Worm (Caenorhabditis elegans) whole organism, L4 larva: ENCODE data around the gene cki-1.
A peak's percentile ranks its signal among the peaks of the same experiment; 100 is the strongest.

Source experiments
- D1046.2 ChIP-seq: fragments of 200-800 bp; sonication (Bioruptor generic); IDR thresholded peaks from 2 replicates; pipeline ENCODE4 v1.3.6; 2022; ENCODE audit warnings: missing genetic modification characterization, missing compliant biosample characterization
- F10B5.3 ChIP-seq: sonication (generic microtip); optimal IDR thresholded peaks from 2 replicates; lab custom pipeline; 2016; ENCODE audit warnings: mild to moderate bottlenecking, missing genetic modification characterization, missing compliant biosample characterization
- F37D6.2 ChIP-seq: sonication (generic microtip); optimal IDR thresholded peaks from 2 replicates; lab custom pipeline; 2016; ENCODE audit warnings: mild to moderate bottlenecking, missing genetic modification characterization, missing compliant biosample characterization
- R02D3.7 ChIP-seq: fragments of 150-350 bp; sonication (generic microtip); optimal IDR thresholded peaks from 3 replicates; lab custom pipeline; 2014; ENCODE audit warnings: missing biosample characterization, missing genetic modification characterization
- ama-1 ChIP-seq: fragments of 150-350 bp; optimal IDR thresholded peaks from 2 replicates; lab custom pipeline; 2014; ENCODE audit warnings: inconsistent platforms, mixed read lengths
- ceh-20 ChIP-seq: fragments of 200-800 bp; sonication (Bioruptor generic); IDR thresholded peaks from 2 replicates; pipeline ENCODE4 v1.3.6; 2022; ENCODE audit warnings: missing genetic modification reagents, missing genetic modification characterization, missing compliant biosample characterization
- ceh-28 ChIP-seq: fragments of 150-350 bp; optimal IDR thresholded peaks from 2 replicates; lab custom pipeline; 2014; ENCODE audit warnings: missing biosample characterization, missing genetic modification reagents, missing genetic modification characterization
- daf-12 ChIP-seq: fragments of 150-350 bp; optimal IDR thresholded peaks from 2 replicates; lab custom pipeline; 2014; ENCODE audit warnings: missing biosample characterization, missing genetic modification reagents, missing genetic modification characterization
- daf-8 ChIP-seq: fragments of 200-800 bp; sonication (Bioruptor generic); IDR thresholded peaks from 2 replicates; pipeline ENCODE4 v1.3.6; 2022; ENCODE audit warnings: missing genetic modification characterization, missing compliant biosample characterization
- dmd-8 ChIP-seq: fragments of 200-800 bp; sonication (Bioruptor generic); IDR thresholded peaks from 2 replicates; pipeline ENCODE4 v1.3.6; 2022; ENCODE audit warnings: missing genetic modification characterization, missing compliant biosample characterization
- dve-1 ChIP-seq: sonication (generic microtip); optimal IDR thresholded peaks from 2 replicates; lab custom pipeline; 2017; ENCODE audit warnings: antibody characterized with exemption, mild to moderate bottlenecking, missing genetic modification characterization, missing compliant biosample characterization; ENCODE audit not compliant: insufficient read depth
- fkh-10 ChIP-seq: fragments of 150-350 bp; optimal IDR thresholded peaks from 2 replicates; lab custom pipeline; 2014; ENCODE audit warnings: missing biosample characterization, missing genetic modification reagents, missing genetic modification characterization
- fos-1 ChIP-seq: fragments of 150-350 bp; optimal IDR thresholded peaks from 2 replicates; lab custom pipeline; 2014; ENCODE audit warnings: missing biosample characterization, missing genetic modification characterization
- gei-8 ChIP-seq: fragments of 200-800 bp; sonication (Bioruptor generic); optimal IDR thresholded peaks from 2 replicates; lab custom pipeline; 2018; ENCODE audit warnings: mild to moderate bottlenecking, missing genetic modification characterization, missing compliant biosample characterization
- hlh-11 ChIP-seq: fragments of 200-800 bp; sonication (Bioruptor generic); optimal IDR thresholded peaks from 2 replicates; lab custom pipeline; 2018; ENCODE audit warnings: mild to moderate bottlenecking, missing genetic modification characterization, missing compliant biosample characterization
- hlh-30 ChIP-seq: sonication (generic microtip); optimal IDR thresholded peaks from 2 replicates; lab custom pipeline; 2017; ENCODE audit warnings: antibody characterized with exemption, mild to moderate bottlenecking, missing genetic modification characterization, missing compliant biosample characterization; ENCODE audit not compliant: insufficient read depth
- hmg-1.1 ChIP-seq: fragments of 200-800 bp; sonication (Bioruptor generic); IDR thresholded peaks from 2 replicates; pipeline ENCODE4 v1.3.6; 2022; ENCODE audit warnings: missing genetic modification reagents, missing genetic modification characterization, missing compliant biosample characterization
- lin-29 ChIP-seq: fragments of 200-800 bp; sonication (Bioruptor generic); IDR thresholded peaks from 2 replicates; pipeline ENCODE4 v1.3.6; 2022; ENCODE audit warnings: missing genetic modification reagents, missing genetic modification characterization, missing compliant biosample characterization
- lin-38 ChIP-seq: fragments of 200-800 bp; sonication (Bioruptor generic); IDR thresholded peaks from 2 replicates; pipeline ENCODE4 v1.3.6; 2022; ENCODE audit warnings: missing genetic modification reagents, missing genetic modification characterization, missing compliant biosample characterization
- lir-3 ChIP-seq: sonication (generic microtip); optimal IDR thresholded peaks from 2 replicates; lab custom pipeline; 2016; ENCODE audit warnings: mild to moderate bottlenecking, missing genetic modification characterization, missing compliant biosample characterization
- lsy-2 ChIP-seq, 2 experiments: fragments of 150-350 bp in 1 of 2; sonication (generic microtip) in 1 of 2; optimal IDR thresholded peaks; 2 replicates each; lab custom pipeline; 2014 to 2017; ENCODE audit warnings: missing biosample characterization in 2 of 2, missing genetic modification characterization in 2 of 2
- madf-9 ChIP-seq: fragments of 200-800 bp; sonication (Bioruptor generic); conservative IDR thresholded peaks from 2 replicates; pipeline ENCODE4 v1.3.6; 2022; ENCODE audit warnings: missing genetic modification reagents, missing genetic modification characterization, missing compliant biosample characterization
- mes-2 ChIP-seq: sonication (generic microtip); optimal IDR thresholded peaks from 2 replicates; lab custom pipeline; 2016; ENCODE audit warnings: missing genotype, mild to moderate bottlenecking, missing genetic modification characterization, missing compliant biosample characterization; ENCODE audit not compliant: poor library complexity, severe bottlenecking
- mxl-2 ChIP-seq: fragments of 200-800 bp; sonication (Bioruptor generic); conservative IDR thresholded peaks from 2 replicates; pipeline ENCODE4 v1.3.6; 2022; ENCODE audit warnings: missing genetic modification reagents, missing genetic modification characterization, missing compliant biosample characterization
- nhr-111 ChIP-seq: fragments of 200-800 bp; sonication (Bioruptor generic); optimal IDR thresholded peaks from 2 replicates; lab custom pipeline; 2018; ENCODE audit warnings: mild to moderate bottlenecking, missing genetic modification characterization, missing compliant biosample characterization
- nhr-237 ChIP-seq: sonication (generic microtip); optimal IDR thresholded peaks from 2 replicates; lab custom pipeline; 2017; ENCODE audit warnings: missing biosample characterization, missing genetic modification characterization
- nhr-28 ChIP-seq: fragments of 150-350 bp; optimal IDR thresholded peaks from 2 replicates; lab custom pipeline; 2014; ENCODE audit warnings: missing biosample characterization, missing genetic modification characterization
- nhr-76 ChIP-seq: fragments of 150-350 bp; optimal IDR thresholded peaks from 2 replicates; lab custom pipeline; 2014; ENCODE audit warnings: missing biosample characterization, missing genetic modification characterization
- pqm-1 ChIP-seq: sonication (generic microtip); optimal IDR thresholded peaks from 2 replicates; lab custom pipeline; 2017; ENCODE audit warnings: missing biosample characterization, missing genetic modification characterization
- set-16 ChIP-seq: fragments of 200-800 bp; sonication (Bioruptor generic); IDR thresholded peaks from 2 replicates; pipeline ENCODE4 v1.3.6; 2022; ENCODE audit warnings: missing genetic modification reagents, missing genetic modification characterization, missing compliant biosample characterization
- unc-62 ChIP-seq, 3 experiments: fragments of 150-350 bp in 1 of 3; sonication (generic microtip); optimal IDR thresholded peaks in 2 of 3; peaks in 1 of 3; 1 replicate in 1 of 3; 2 replicates in 2 of 3; lab custom pipeline; 2014 to 2017; ENCODE audit warnings: missing biosample characterization in 3 of 3, missing genetic modification characterization in 3 of 3, missing genetic modification reagents in 3 of 3, missing genotype in 1 of 3
- zfp-3 ChIP-seq: fragments of 200-800 bp; sonication (Bioruptor generic); conservative IDR thresholded peaks from 2 replicates; pipeline ENCODE4 v1.3.6; 2022; ENCODE audit warnings: missing genetic modification reagents, missing genetic modification characterization, missing compliant biosample characterization
- zip-11 ChIP-seq: fragments of 200-800 bp; sonication (Bioruptor generic); IDR thresholded peaks from 2 replicates; pipeline ENCODE4 v1.3.6; 2022; ENCODE audit warnings: missing genetic modification characterization, missing compliant biosample characterization

The cki-1 gene

DNA sequence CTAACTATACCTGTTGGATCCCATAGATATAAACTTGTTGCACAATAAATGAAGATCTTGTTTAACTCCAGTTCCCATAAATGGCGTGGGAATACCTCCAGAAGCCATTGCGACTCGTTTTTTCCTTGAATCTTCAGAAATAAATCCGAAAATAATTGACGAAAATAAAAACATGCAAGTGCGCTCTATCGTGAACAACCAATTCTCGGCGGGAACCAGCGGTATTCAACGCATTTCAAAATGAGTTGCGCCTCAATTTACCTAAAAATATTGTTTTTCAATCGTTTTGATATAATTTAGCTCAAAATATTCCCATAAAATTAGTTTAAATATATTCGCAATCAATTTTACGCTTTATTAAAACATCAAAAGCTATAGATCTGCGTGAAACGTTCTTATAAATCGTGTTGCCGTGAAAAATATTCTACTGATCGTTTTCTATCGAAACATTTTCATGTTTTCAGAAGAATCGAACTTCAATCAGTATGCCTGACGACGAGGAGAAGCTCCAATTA, 29.9 kb upstream of the cki-1 start, which contains the start of the genes snpc-1.1 and spdl-1 (continued):
- no peak for TF ChIP-seq D1046.2 (GFP tag; lab: Robert Waterston, UW)
- TF ChIP-seq daf-8 (GFP tag; lab: Robert Waterston, UW): no peak
- TF ChIP-seq lir-3 (tag; lab: Kevin White, UChicago): no peak
- TF ChIP-seq madf-9: no peak
- TF ChIP-seq F10B5.3 (tag; lab: Kevin White, UChicago): no peak
- no peak for TF ChIP-seq fos-1
- TF ChIP-seq lsy-2 (tag; optimal IDR thresholded peaks at IDR 0.05; lab: Kevin White, UChicago): peak in 1 of 2 experiments; percentile 41
- no peak for TF ChIP-seq zfp-3 (GFP tag; lab: Robert Waterston, UW)
- TF ChIP-seq mxl-2 (GFP tag; lab: Robert Waterston, UW): no peak
- TF ChIP-seq lin-29 (GFP tag; lab: Robert Waterston, UW): no peak
- TF ChIP-seq fkh-10 (GFP tag; lab: Kevin White, UChicago): no peak
- TF ChIP-seq ceh-28: no peak
- TF ChIP-seq nhr-76 (tag; lab: Kevin White, UChicago): no peak
- TF ChIP-seq F37D6.2 (tag; lab: Kevin White, UChicago): no peak
- TF ChIP-seq mes-2 (tag; lab: Kevin White, UChicago): peak; percentile 62
- TF ChIP-seq zip-11 (GFP tag; lab: Robert Waterston, UW): no peak
- TF ChIP-seq hlh-11 (tag; lab: Kevin White, UChicago): no peak
- no peak for TF ChIP-seq pqm-1
- TF ChIP-seq R02D3.7 (tag; lab: Kevin White, UChicago): no peak
- TF ChIP-seq dve-1: no peak
- TF ChIP-seq set-16: no peak
- TF ChIP-seq ceh-20 (GFP tag; lab: Robert Waterston, UW): no peak
- TF ChIP-seq nhr-237 (tag; lab: Kevin White, UChicago): no peak
- TF ChIP-seq, all 104 proteins: peak for 5

DNA sequence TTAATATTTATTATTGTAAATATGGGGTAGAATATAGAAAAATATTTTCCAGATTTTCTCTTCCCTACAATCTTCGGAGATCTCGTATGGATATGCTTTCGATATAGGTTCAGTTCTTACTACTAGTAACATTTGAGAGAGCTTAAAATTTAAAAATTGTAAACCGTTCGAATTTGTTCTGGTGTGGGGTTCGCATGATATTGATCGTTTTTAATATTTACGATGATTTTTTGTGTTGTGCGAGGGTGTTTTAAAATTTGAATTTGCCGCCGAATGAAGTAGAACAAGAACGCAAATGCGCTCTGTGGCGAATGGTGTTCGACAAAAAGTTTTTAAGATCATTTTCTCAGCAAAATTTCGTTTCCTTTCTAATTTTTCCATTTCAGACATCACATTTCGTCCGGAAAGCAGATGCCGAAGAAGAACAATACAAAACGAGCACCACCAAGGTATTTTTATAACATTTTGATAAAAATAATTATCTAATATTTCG, 27.5 kb upstream of the cki-1 start, which contains the start of gene skr-17:
Gene skr-17 (plus strand): TSS at position 51 of the 493 bp plus-strand sequence.
- TF ChIP-seq lin-38 (GFP tag; lab: Robert Waterston, UW): peak; percentile 62
- TF ChIP-seq unc-62 (GFP tag; optimal IDR thresholded peaks at IDR 0.05 in 1 of 2; lab: Kevin White, UChicago): peak in 1 of 2 experiments; percentile 11
- TF ChIP-seq unc-62 (tag; optimal IDR thresholded peaks at IDR 0.05; lab: Kevin White, UChicago): no peak
- TF ChIP-seq daf-12: no peak
- no peak for TF ChIP-seq hmg-1.1 (GFP tag; lab: Robert Waterston, UW)

DNA sequence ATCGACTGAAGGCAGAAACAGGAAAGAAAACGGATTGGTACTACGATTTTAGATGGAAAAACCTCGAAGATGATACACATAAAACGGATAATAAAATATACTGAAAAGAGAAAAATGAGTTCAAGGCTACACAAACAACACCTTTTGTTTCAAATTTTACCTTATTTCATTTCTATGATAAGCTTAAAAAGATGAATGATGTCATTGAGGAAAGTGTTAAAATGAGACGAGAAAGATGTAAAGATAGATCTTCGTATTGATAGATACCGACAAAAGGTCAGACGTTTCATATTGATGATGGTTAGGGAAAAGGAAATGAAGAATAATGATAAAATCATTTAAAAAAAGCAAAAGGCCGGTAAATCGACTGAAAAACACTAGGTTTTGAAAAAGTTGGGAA, 21.4 kb upstream of the cki-1 start:
- TF ChIP-seq hlh-30 (tag; lab: Kevin White, UChicago) (no peak), unc-62 (GFP tag; optimal IDR thresholded peaks at IDR 0.05 in 1 of 2; lab: Kevin White, UChicago) (peak in 1 of 2 experiments; percentile 58), unc-62 (tag; optimal IDR thresholded peaks at IDR 0.05; lab: Kevin White, UChicago) (no peak)

DNA sequence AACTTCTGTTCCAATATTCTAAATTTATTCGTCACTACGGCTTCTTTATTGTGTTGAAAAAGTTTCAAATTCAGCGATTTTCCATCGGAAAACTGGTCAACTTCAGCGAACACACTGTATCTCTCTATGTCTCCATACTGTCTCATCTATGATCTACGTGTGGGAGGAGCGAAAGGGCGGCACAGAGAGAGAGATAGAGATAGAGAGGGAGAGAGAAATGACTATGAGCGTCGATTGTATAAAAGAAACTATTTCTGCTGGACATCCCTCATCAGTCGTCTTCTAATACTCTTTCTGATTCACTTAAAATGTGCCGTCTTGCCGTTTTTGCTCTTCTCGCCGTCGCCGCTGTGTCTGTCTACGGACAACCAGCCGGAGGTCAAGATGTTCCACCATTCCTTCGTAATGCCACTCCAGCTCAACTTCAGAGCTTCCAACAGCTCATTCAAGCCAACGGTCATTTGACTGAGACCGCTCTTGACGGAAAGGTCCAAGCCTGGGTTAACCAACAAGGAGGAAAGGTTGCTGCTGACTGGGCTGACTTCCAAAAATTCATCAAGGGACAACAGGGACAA, 20.6 kb upstream of the cki-1 start, which contains the start of gene srlf-1:
Gene srlf-1 (plus strand): TSS at position 268 of the 575 bp plus-strand sequence.
- TF ChIP-seq dmd-8 (GFP tag; lab: Robert Waterston, UW): no peak
- 0 out of 2 replicates have a peak, but pooled peaks have one; percentile 34 for TF ChIP-seq mxl-2 (GFP tag; lab: Robert Waterston, UW)
- TF ChIP-seq ceh-20 (GFP tag; lab: Robert Waterston, UW): no peak
- peak; percentile 90 for TF ChIP-seq ama-1 (lab: Kevin White, UChicago)
- TF ChIP-seq set-16: no peak; the same call in 1 of the 2 replicates
- TF ChIP-seq lsy-2 (tag; optimal IDR thresholded peaks at IDR 0.05; lab: Kevin White, UChicago): no peak
- peak; percentile 16 for TF ChIP-seq gei-8 (GFP tag; lab: Kevin White, UChicago)
- peak; percentile 34 for TF ChIP-seq nhr-28 (tag; lab: Kevin White, UChicago)
- no peak for TF ChIP-seq nhr-111 (GFP tag; lab: Kevin White, UChicago)
- peak; percentile 14 for TF ChIP-seq hlh-11 (tag; lab: Kevin White, UChicago)
- TF ChIP-seq, all 104 proteins: peak for 5
